ENCODE assay signal across 4 worm cellular contexts in genomic region chrX:5122791-5123414, ce11.
A peak's percentile ranks its signal among the peaks of the same experiment; 100 is the strongest.
TF ChIP-seq lines count a peak whose summit lies in the region.

No protein-coding gene starts in this region.

TF ChIP-seq in whole organism, L2 larva, 48 proteins besides CTCF, POLR2A, EP300 and RAD21:
- TF ChIP-seq fos-1 (tag; optimal IDR thresholded peaks at IDR 0.05; lab: Kevin White, UChicago) (peak; percentile 48), ceh-16 (tag; optimal IDR thresholded peaks at IDR 0.05; lab: Kevin White, UChicago) (peak; percentile 77), skn-1 (tag; optimal IDR thresholded peaks at IDR 0.05; lab: Kevin White, UChicago) (no peak), F13H6.1 (tag; optimal IDR thresholded peaks at IDR 0.05; lab: Kevin White, UChicago) (peak; percentile 35), nhr-129 (tag; optimal IDR thresholded peaks at IDR 0.05; lab: Kevin White, UChicago) (peak; percentile 51), elt-1 (tag; optimal IDR thresholded peaks at IDR 0.05; lab: Kevin White, UChicago) (no peak)

TF ChIP-seq in whole organism, L4 larva, 104 proteins besides CTCF, POLR2A, EP300 and RAD21:
- TF ChIP-seq pqm-1 (tag; optimal IDR thresholded peaks at IDR 0.05; lab: Kevin White, UChicago) (peak; percentile 31), hmg-1.1 (GFP tag; IDR thresholded peaks at IDR 0.05; lab: Robert Waterston, UW) (peak; percentile 50; the same call in 1 of the 2 replicates), nhr-76 (tag; optimal IDR thresholded peaks at IDR 0.05; lab: Kevin White, UChicago) (no peak), nhr-6 (tag; optimal IDR thresholded peaks at IDR 0.05; lab: Kevin White, UChicago) (peak; percentile 2), rbr-2 (tag; optimal IDR thresholded peaks at IDR 0.05; lab: Kevin White, UChicago) (peak; percentile 17), dmd-6 (GFP tag; IDR thresholded peaks at IDR 0.05; lab: Robert Waterston, UW) (no peak), lin-38 (GFP tag; IDR thresholded peaks at IDR 0.05; lab: Robert Waterston, UW) (no peak), snpc-1.2 (GFP tag; IDR thresholded peaks at IDR 0.05; lab: Robert Waterston, UW) (no peak), nhr-28 (tag; optimal IDR thresholded peaks at IDR 0.05; lab: Kevin White, UChicago) (peak; percentile 36), tag-97 (GFP tag; IDR thresholded peaks at IDR 0.05; lab: Robert Waterston, UW) (no peak), daf-16 (GFP tag; optimal IDR thresholded peaks at IDR 0.05; lab: Kevin White, UChicago) (no peak), daf-16 (tag; optimal IDR thresholded peaks at IDR 0.05; lab: Kevin White, UChicago) (peak; percentile 47), aha-1 (tag; lab: Kevin White, UChicago) (peak; percentile 81), snpc-4 (tag; optimal IDR thresholded peaks at IDR 0.05; lab: Kevin White, UChicago) (no peak), nhr-25 (tag; optimal IDR thresholded peaks at IDR 0.05; lab: Kevin White, UChicago; ENCODE audit: borderline replicate concordance, insufficient read depth) (peak; percentile 29), hlh-11 (tag; optimal IDR thresholded peaks at IDR 0.05; lab: Kevin White, UChicago) (no peak), nhr-42 (GFP tag; IDR thresholded peaks at IDR 0.05; lab: Robert Waterston, UW) (no peak), pha-4 (GFP tag; IDR thresholded peaks at IDR 0.05; lab: Robert Waterston, UW) (no peak), pha-4 (tag; optimal IDR thresholded peaks at IDR 0.05; lab: Kevin White, UChicago) (peak; percentile 67)

TF ChIP-seq in whole organism, late embryonic, 69 proteins besides CTCF, POLR2A, EP300 and RAD21:
- TF ChIP-seq unc-3 (GFP tag; conservative IDR thresholded peaks at IDR 0.05; lab: Robert Waterston, UW) (no peak), unc-3 (tag; optimal IDR thresholded peaks at IDR 0.05; lab: Kevin White, UChicago) (no peak), ceh-6 (GFP tag; optimal IDR thresholded peaks at IDR 0.05; lab: Kevin White, UChicago) (no peak), elt-2 (tag; optimal IDR thresholded peaks at IDR 0.05; lab: Kevin White, UChicago) (peak; percentile 41), pha-2 (tag; optimal IDR thresholded peaks at IDR 0.05; lab: Kevin White, UChicago) (peak; percentile 51), nhr-11 (tag; optimal IDR thresholded peaks at IDR 0.05; lab: Kevin White, UChicago) (no peak), ceh-31 (tag; optimal IDR thresholded peaks at IDR 0.05; lab: Kevin White, UChicago) (peak; percentile 11), mec-3 (tag; optimal IDR thresholded peaks at IDR 0.05; lab: Kevin White, UChicago; ENCODE audit: borderline replicate concordance) (no peak), hlh-30 (tag; optimal IDR thresholded peaks at IDR 0.05; lab: Kevin White, UChicago; ENCODE audit: insufficient read depth) (no peak), ceh-22 (tag; optimal IDR thresholded peaks at IDR 0.05; lab: Kevin White, UChicago) (no peak), tbx-7 (tag; optimal IDR thresholded peaks at IDR 0.05; lab: Kevin White, UChicago) (no peak), ceh-34 (tag; optimal IDR thresholded peaks at IDR 0.05; lab: Kevin White, UChicago) (peak; percentile 22), ceh-48 (tag; optimal IDR thresholded peaks at IDR 0.05; lab: Kevin White, UChicago) (no peak), pax-1 (tag; optimal IDR thresholded peaks at IDR 0.05; lab: Kevin White, UChicago) (peak; percentile 38), ceh-19 (GFP tag; optimal IDR thresholded peaks at IDR 0.05; lab: Kevin White, UChicago) (peak; percentile 7), C08G9.2 (tag; optimal IDR thresholded peaks at IDR 0.05; lab: Kevin White, UChicago) (no peak), pros-1 (tag; optimal IDR thresholded peaks at IDR 0.05; lab: Kevin White, UChicago) (no peak), K09A11.1 (tag; optimal IDR thresholded peaks at IDR 0.05; lab: Kevin White, UChicago; ENCODE audit: insufficient read depth) (no peak), tbx-2 (tag; optimal IDR thresholded peaks at IDR 0.05; lab: Kevin White, UChicago) (peak; percentile 22), sdc-2 (tag; optimal IDR thresholded peaks at IDR 0.05; lab: Kevin White, UChicago) (peak; percentile 36), pat-9 (tag; optimal IDR thresholded peaks at IDR 0.05; lab: Kevin White, UChicago) (no peak)

TF ChIP-seq in whole organism, mixed stage, embryonic, 35 proteins besides CTCF, POLR2A, EP300 and RAD21:
- peak; percentile 5 for TF ChIP-seq drap-1 (GFP tag; optimal IDR thresholded peaks at IDR 0.05; lab: Kevin White, UChicago)
- TF ChIP-seq M03D4.4 (tag; optimal IDR thresholded peaks at IDR 0.05; lab: Kevin White, UChicago), result peak; percentile 32
- no peak for TF ChIP-seq ces-1 (GFP tag; optimal IDR thresholded peaks at IDR 0.05; lab: Kevin White, UChicago)
- TF ChIP-seq pha-4 (tag; optimal IDR thresholded peaks at IDR 0.05; lab: Kevin White, UChicago), result peak; percentile 54
- TF ChIP-seq unc-120 (tag; optimal IDR thresholded peaks at IDR 0.05; lab: Kevin White, UChicago; ENCODE audit: poor library complexity, severe bottlenecking), result no peak
- peak; percentile 80 for TF ChIP-seq nhr-2 (tag; optimal IDR thresholded peaks at IDR 0.05; lab: Kevin White, UChicago)
- TF ChIP-seq ham-2 (GFP tag; optimal IDR thresholded peaks at IDR 0.05; lab: Kevin White, UChicago), result peak; percentile 1
